Fruit fly (Drosophila melanogaster): Measurements from ENCODE around the gene MSAmiP.

DNA sequence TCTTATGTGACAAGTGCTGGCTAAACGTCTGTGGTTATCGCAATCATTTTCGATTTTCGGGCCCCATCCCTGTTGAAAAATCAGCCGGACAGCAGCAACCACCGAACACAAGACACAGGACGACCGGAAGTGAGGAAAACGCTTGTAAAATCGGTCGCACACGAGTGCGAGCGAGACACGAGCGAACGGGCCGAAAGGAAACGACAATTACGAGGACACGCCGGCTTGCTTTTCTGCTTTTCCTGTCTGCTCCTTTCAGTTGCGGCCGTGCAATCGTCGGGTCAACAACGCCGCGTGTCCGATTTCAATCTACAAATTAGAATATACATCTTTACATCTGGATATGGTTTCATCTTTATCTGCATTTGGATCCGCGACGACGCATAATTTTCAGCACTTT, 40.2 kb downstream of the MSAmiP start:
- TF ChIP-seq EcR (GFP tag; optimal IDR thresholded peaks at IDR 0.05), result no peak
- TF ChIP-seq pan (optimal IDR thresholded peaks at IDR 0.05), result no peak
- no peak for TF ChIP-seq psq (optimal IDR thresholded peaks at IDR 0.05)
- TF ChIP-seq Dll (optimal IDR thresholded peaks at IDR 0.05), result no peak
- no peak for TF ChIP-seq usp (GFP tag; optimal IDR thresholded peaks at IDR 0.05)
